Fruit fly (Drosophila melanogaster) Kc167 (cell line): ENCODE measurements around the gene CG31245.

ENCODE experiments used
- Myc ChIP-seq: fragments of >200 bp; optimal IDR thresholded peaks from 2 replicates; lab custom pipeline; 2017; ENCODE audit warnings: missing external identifiers
- Sin3A ChIP-seq: fragments of >200 bp; optimal IDR thresholded peaks from 2 replicates; lab custom pipeline; 2018; ENCODE audit warnings: missing external identifiers
- h ChIP-seq: fragments of >200 bp; optimal IDR thresholded peaks from 3 replicates; lab custom pipeline; 2018; ENCODE audit warnings: missing external identifiers
- insv ChIP-seq: fragments of >200 bp; optimal IDR thresholded peaks from 3 replicates; lab custom pipeline; 2018; ENCODE audit warnings: missing external identifiers
- psq ChIP-seq: fragments of >200 bp; optimal IDR thresholded peaks from 2 replicates; lab custom pipeline; 2017; ENCODE audit warnings: missing external identifiers
- ttk ChIP-seq: sonication (Bioruptor generic); optimal IDR thresholded peaks from 2 replicates; lab custom pipeline; 2017; ENCODE audit warnings: missing external identifiers

The CG31245 gene

DNA sequence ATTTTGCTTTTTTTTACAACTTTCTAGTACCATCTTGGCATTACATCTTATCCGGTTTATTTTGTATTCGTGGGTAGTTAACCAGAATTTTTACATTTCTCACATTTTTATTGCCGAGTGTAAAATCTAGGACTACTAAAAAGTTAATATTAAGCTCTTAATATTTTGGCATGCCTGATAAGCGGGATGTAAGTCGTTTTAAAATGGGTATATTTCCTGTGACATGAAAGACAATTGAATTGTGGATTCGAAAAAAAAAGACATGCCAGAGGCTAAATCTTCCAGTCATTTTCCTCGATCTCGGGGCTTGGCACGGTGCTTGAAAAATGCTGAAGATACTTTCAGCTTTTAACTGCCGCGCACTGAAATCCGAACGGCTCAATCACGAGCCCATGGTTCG is at the start of gene CG31245:
Gene CG31245 (minus strand): TSS at position 101 of the 400 bp plus-strand sequence.
- TF ChIP-seq Myc (lab: Kevin White, UChicago): no peak
- TF ChIP-seq h (lab: Kevin White, UChicago): no peak
- TF ChIP-seq psq (lab: Kevin White, UChicago): no peak
- TF ChIP-seq insv (lab: Kevin White, UChicago): no peak
- no peak for TF ChIP-seq ttk (lab: Kevin White, UChicago)
- TF ChIP-seq Sin3A: no peak

DNA sequence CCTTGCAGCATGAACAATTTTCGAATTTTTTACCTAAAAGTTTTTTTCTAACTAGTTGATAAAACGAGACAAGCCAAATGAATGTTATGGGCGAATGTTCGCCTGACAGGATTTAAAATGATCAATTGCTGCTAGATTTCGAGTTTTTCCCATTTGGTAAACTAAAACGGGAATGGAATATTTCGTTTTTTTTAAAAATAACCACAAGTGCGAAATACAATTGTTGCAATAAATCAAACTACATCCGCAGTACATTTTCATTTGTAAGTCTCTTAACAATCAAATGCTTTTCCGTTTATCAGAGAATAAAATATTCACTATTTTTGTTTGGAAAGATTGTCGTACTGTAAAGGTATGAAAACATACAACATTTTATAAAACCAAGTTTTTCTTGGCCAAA is 48.1 kb upstream of the CG31245 start, which contains the start of gene CG3517:
Gene CG3517 (minus strand): TSS at position 101 of the 400 bp plus-strand sequence.
- TF ChIP-seq Sin3A (no peak), h (lab: Kevin White, UChicago) (no peak), psq (lab: Kevin White, UChicago) (no peak), insv (lab: Kevin White, UChicago) (no peak), ttk (lab: Kevin White, UChicago) (no peak), Myc (lab: Kevin White, UChicago) (no peak)

DNA sequence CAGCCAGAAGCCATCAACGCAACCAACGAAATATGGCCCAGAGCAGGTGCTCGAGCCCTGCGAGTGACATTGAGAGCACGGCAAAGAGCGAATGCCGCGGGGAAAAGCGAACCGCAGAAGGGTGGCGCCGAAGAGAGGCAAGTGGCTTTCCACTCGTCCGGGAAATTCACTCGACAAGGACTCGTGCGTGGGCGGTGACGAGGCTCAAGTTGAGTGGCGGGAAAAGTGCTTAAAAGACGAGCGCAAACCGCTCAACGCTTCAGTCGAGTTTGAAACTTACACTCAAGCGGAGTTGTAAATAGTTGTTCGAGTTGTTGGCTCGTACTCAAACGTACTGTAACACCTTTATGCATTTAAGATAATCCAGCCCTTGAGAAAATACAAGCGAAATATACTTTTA is 35.4 kb upstream of the CG31245 start, which contains the start of gene CG31221:
Gene CG31221 (plus strand): TSS at position 256 of the 400 bp plus-strand sequence.
- TF ChIP-seq h (lab: Kevin White, UChicago) (no peak), Myc (lab: Kevin White, UChicago) (no peak), insv (lab: Kevin White, UChicago) (no peak), ttk (lab: Kevin White, UChicago) (no peak), psq (lab: Kevin White, UChicago) (no peak), Sin3A (no peak)

DNA sequence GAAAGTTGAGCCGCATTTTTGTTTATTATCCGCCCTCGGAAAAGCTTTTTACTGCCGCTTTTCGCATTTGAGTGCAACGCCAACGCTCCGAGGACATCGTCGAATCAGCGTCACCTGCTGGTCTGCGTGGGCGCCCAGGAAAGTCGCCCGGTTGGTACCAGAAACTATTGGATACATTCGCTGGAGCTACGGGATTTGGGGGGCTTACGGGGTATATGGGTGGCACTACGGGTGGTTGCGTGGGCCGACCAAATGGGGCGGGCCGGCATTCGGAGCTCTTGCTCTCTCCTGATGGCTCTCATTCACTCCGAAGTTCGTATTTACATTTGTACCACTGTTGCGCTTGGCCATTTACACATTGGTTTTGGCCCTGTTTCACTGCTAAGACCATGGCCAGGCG is 34.3 kb upstream of the CG31245 start:
- TF ChIP-seq h (lab: Kevin White, UChicago) (no peak), insv (lab: Kevin White, UChicago) (no peak), Sin3A (no peak), psq (lab: Kevin White, UChicago) (no peak), Myc (lab: Kevin White, UChicago) (no peak), ttk (lab: Kevin White, UChicago) (no peak)

DNA sequence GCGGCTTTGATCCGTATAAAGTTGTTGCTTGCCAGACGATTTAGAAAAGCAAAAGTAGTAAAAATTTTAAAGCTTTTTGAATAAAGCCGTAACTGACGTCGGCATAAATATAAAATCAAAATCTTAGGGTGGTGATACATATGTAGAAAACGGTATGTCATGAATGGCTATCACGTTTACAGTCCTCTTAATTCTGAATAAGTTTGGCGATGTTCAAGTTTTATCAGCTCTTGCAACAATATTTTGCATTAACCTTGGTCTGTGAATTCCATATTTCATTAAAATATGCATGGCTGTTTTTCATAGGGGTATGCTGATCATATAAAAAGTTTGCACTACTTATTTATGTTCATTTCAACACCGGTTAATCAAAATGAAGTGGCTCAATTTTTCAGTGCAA is 31.5 kb upstream of the CG31245 start, which contains the start of gene CG11626:
Gene CG11626 (plus strand): TSS at position 301 of the 400 bp plus-strand sequence.
- TF ChIP-seq insv (lab: Kevin White, UChicago): no peak
- TF ChIP-seq ttk (lab: Kevin White, UChicago): no peak
- TF ChIP-seq Sin3A: no peak
- TF ChIP-seq Myc (lab: Kevin White, UChicago): no peak
- no peak for TF ChIP-seq h (lab: Kevin White, UChicago)
- TF ChIP-seq psq (lab: Kevin White, UChicago): no peak

DNA sequence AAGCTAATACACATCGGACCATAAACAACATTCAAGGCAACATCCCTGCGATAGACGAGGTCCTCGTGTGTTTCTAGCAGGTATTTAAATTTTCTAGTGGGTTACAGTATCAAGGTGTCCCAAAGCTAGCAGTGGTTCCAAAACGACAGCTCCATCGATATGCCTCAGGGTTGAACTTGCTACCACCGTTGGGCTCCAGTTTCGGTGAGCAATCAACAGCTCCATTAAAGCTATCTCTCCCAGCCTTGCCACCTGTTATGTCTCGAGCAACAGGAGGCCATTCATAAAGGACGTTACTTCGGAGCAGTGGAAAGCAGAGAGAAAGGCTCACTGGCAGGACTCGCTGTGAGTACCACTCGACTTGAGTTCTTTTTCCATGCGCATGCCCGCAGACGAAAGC is 29.8 kb upstream of the CG31245 start:
- TF ChIP-seq insv (lab: Kevin White, UChicago) (no peak), h (lab: Kevin White, UChicago) (no peak), psq (lab: Kevin White, UChicago) (no peak), Sin3A (no peak), Myc (lab: Kevin White, UChicago) (no peak)

DNA sequence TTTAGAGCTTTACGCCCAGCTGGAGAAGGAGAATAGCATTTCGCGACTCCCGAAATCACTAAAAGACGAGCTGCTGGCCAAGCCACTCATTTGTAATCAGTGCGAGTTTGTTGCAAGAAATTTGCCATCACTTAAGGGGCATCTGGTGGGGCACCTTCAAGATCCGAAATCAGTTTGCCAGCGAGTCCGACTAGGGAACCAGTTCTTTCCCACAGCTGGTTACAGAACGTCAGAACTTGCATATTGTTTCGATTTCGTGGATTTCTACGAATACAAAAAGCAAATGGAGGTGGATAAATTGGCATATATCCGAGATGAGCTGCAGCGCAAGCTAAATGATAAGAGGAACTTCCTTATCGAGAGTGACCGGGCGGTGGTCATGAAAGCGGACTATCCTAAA is 27.3 kb upstream of the CG31245 start:
- TF ChIP-seq ttk (lab: Kevin White, UChicago) (no peak), h (lab: Kevin White, UChicago) (no peak), Myc (lab: Kevin White, UChicago) (no peak), Sin3A (no peak), psq (lab: Kevin White, UChicago) (no peak), insv (lab: Kevin White, UChicago) (no peak)

DNA sequence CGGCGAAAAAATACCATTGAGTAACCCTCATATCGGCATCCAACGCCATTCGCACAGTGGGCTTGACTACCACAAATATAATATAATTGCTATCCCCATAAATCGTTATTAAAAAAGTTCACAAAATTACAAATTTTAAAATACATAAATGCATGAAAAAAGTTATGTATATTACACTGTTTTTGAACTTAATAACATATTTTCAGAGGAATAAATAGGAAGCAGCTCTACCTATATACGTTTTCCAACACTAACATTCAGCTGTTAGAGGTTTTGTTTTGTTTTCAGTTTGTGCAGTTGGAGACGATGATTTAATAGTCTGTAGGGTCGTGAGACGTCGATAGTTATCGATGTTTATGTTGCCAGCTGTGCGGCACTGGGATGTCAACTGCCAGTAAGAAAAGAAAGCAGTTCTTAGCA is 26.1 kb upstream of the CG31245 start, which contains the start of the genes Ino80 and Aptx:
Gene Ino80 (minus strand): TSS at position 58 of the 420 bp plus-strand sequence.
Gene Aptx (plus strand): TSS at position 360 of the 420 bp plus-strand sequence.
- TF ChIP-seq psq (lab: Kevin White, UChicago) (no peak), ttk (lab: Kevin White, UChicago) (no peak), Myc (lab: Kevin White, UChicago) (no peak), Sin3A (no peak), h (lab: Kevin White, UChicago) (no peak), insv (lab: Kevin White, UChicago) (no peak)

DNA sequence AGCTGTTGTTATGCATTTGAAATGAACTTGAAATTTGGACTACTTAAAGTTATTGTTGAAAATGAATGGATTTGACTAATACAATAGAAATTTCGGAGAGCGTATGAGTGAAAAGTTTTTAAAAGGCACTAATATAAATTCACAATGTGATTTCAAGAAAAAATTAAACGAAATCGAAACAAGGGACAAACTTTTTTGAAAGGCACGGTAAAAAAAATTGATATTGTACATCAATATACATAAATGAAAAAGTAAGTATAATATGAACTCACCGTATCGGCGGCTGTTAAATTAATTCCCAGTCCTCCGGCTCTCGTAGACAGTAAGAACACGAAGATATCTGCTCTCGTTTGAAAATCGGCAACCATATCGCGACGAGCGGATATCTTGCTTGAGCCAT is 21.4 kb upstream of the CG31245 start, which contains the start of gene CG31244:
Gene CG31244 (minus strand): TSS at position 101 of the 400 bp plus-strand sequence.
- TF ChIP-seq Sin3A (no peak), h (lab: Kevin White, UChicago) (no peak), Myc (lab: Kevin White, UChicago) (no peak), insv (lab: Kevin White, UChicago) (no peak), psq (lab: Kevin White, UChicago) (no peak), ttk (lab: Kevin White, UChicago) (no peak)

DNA sequence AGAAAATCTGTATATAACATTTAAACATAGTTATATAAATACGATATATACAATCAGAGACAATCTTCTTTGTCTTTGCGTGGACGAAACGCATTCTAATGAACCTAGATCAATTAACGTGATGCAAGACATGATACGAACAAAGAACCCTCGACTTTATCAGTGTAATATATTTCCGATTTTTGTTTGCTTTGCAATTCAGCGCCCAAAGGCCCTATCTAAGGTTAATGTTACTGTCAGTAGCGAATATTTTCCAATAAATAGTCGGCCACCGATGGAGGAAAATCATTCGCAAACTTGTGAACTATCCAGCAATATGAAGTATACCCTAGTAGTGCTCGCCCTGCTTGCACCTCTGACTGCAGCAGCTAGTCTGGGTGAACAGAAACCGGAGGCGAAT is 16.0 kb upstream of the CG31245 start, which contains the start of gene CG3739:
Gene CG3739 (plus strand): TSS at position 301 of the 400 bp plus-strand sequence.
- TF ChIP-seq psq (lab: Kevin White, UChicago): no peak
- TF ChIP-seq h (lab: Kevin White, UChicago): no peak
- no peak for TF ChIP-seq ttk (lab: Kevin White, UChicago)
- TF ChIP-seq Myc (lab: Kevin White, UChicago): no peak
- no peak for TF ChIP-seq Sin3A
- no peak for TF ChIP-seq insv (lab: Kevin White, UChicago)

DNA sequence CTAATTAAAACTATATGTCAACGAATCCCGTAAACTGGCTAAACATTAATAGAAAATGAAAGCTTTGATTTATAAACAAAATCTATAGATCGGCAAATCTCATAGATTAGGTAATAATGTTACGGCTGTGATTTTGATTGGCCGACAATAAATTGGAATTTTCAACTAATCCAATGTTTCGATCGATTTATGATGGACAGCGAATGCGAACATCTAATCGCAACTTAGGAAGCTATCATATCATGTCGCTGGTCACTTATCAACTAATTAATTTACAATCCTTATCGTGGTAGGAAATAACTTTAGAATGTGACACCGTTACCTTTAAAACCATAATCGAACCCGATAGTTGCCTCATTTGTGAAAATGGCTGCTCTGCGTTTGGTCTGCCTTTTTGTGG is 12.9 kb upstream of the CG31245 start, which contains the start of gene CG18493:
Gene CG18493 (plus strand): TSS at position 352 of the 400 bp plus-strand sequence.
- TF ChIP-seq ttk (lab: Kevin White, UChicago) (no peak), h (lab: Kevin White, UChicago) (no peak), Sin3A (no peak), Myc (lab: Kevin White, UChicago) (no peak), psq (lab: Kevin White, UChicago) (no peak), insv (lab: Kevin White, UChicago) (no peak)

DNA sequence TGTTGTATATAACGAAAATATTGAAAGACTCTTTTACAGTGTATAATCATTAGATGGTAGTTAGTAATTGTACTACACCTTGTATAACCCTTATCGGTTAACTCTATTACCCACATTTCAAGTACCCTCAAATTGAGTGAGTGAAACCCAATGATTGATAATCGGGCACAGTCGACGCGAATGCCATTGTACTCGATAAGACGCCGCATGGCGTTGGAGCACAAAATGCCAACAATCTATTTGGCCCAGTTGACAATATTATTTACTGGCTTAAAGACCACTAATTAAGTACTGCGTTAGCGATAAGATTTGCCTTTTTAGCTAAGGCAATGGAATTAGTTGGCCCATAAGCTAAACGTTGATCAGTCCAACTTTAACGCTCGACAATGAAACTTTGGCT is 10.6 kb upstream of the CG31245 start, which contains the start of gene CG3734:
Gene CG3734 (plus strand): TSS at position 254 of the 400 bp plus-strand sequence.
- TF ChIP-seq insv (lab: Kevin White, UChicago) (no peak), ttk (lab: Kevin White, UChicago) (no peak), Sin3A (no peak), Myc (lab: Kevin White, UChicago) (no peak)
